Fruit fly (Drosophila melanogaster) whole organism, embryonic: Measurements from ENCODE around the gene DPCoAC.
A peak's percentile ranks its signal among the peaks of the same experiment; 100 is the strongest.

Source experiments
- Aef1 ChIP-seq: fragments of 200-800 bp; sonication (Bioruptor generic); IDR thresholded peaks from 3 replicates; pipeline ENCODE4 v1.3.6; 2022; ENCODE audit warnings: missing biosample characterization, missing genetic modification characterization
- Antp ChIP-seq: fragments of 200-800 bp; sonication (Bioruptor generic); optimal IDR thresholded peaks from 3 replicates; lab custom pipeline; 2016; ENCODE audit warnings: missing biosample characterization, missing genetic modification characterization
- B-H2 ChIP-seq: fragments of 200-800 bp; sonication (Bioruptor generic); optimal IDR thresholded peaks from 2 replicates; lab custom pipeline; 2018; ENCODE audit warnings: missing biosample characterization, mild to moderate bottlenecking, missing genetic modification characterization
- BtbVII ChIP-seq: fragments of 200-800 bp; sonication (Bioruptor generic); optimal IDR thresholded peaks from 3 replicates; lab custom pipeline; 2017; ENCODE audit warnings: missing biosample characterization, mild to moderate bottlenecking, missing genetic modification characterization
- C15 ChIP-seq: fragments of 200-800 bp; sonication (Bioruptor generic); IDR thresholded peaks from 3 replicates; pipeline ENCODE4 v1.3.6; 2022; ENCODE audit warnings: missing biosample characterization, missing genetic modification characterization
- CG10147 ChIP-seq: fragments of 200-800 bp; sonication (Bioruptor generic); optimal IDR thresholded peaks from 2 replicates; lab custom pipeline; 2019; ENCODE audit warnings: missing biosample characterization, mild to moderate bottlenecking, missing genetic modification characterization, moderate library complexity
- CG12155 ChIP-seq: fragments of 200-800 bp; sonication (Bioruptor generic); optimal IDR thresholded peaks from 3 replicates; lab custom pipeline; 2016; ENCODE audit warnings: missing biosample characterization, missing genetic modification characterization
- CG12219 ChIP-seq: fragments of 200-800 bp; sonication (Bioruptor generic); optimal IDR thresholded peaks from 3 replicates; lab custom pipeline; 2018; ENCODE audit warnings: missing biosample characterization, mild to moderate bottlenecking, missing genetic modification characterization
- CG12391 ChIP-seq: fragments of 200-800 bp; sonication (Bioruptor generic); optimal IDR thresholded peaks from 3 replicates; lab custom pipeline; 2018; ENCODE audit warnings: missing biosample characterization, mild to moderate bottlenecking, missing genetic modification characterization, moderate library complexity
- CG12659 ChIP-seq: fragments of 200-800 bp; sonication (Bioruptor generic); optimal IDR thresholded peaks from 3 replicates; lab custom pipeline; 2017; ENCODE audit warnings: mild to moderate bottlenecking, missing biosample characterization, missing genetic modification reagents, missing genetic modification characterization
- CG15073 ChIP-seq: fragments of 200-800 bp; sonication (Bioruptor generic); optimal IDR thresholded peaks from 2 replicates; lab custom pipeline; 2016; ENCODE audit warnings: missing biosample characterization, missing genetic modification characterization
- CG1602 ChIP-seq: fragments of 200-800 bp; sonication (Bioruptor generic); optimal IDR thresholded peaks from 3 replicates; lab custom pipeline; 2016; ENCODE audit warnings: missing biosample characterization, missing genetic modification characterization
- CG16863 ChIP-seq: fragments of 200-800 bp; sonication (Bioruptor generic); optimal IDR thresholded peaks from 3 replicates; lab custom pipeline; 2016; ENCODE audit warnings: missing biosample characterization, missing genetic modification characterization
- CG3407 ChIP-seq: fragments of 200-800 bp; sonication (Bioruptor generic); optimal IDR thresholded peaks from 2 replicates; lab custom pipeline; 2018; ENCODE audit warnings: missing biosample characterization, mild to moderate bottlenecking, missing genetic modification characterization
- CG4617 ChIP-seq: fragments of 200-800 bp; sonication (Bioruptor generic); optimal IDR thresholded peaks from 3 replicates; lab custom pipeline; 2016; ENCODE audit warnings: missing biosample characterization, missing genetic modification characterization, borderline replicate concordance
- CG4854 ChIP-seq: fragments of 200-800 bp; sonication (Bioruptor generic); optimal IDR thresholded peaks from 2 replicates; lab custom pipeline; 2016; ENCODE audit warnings: missing biosample characterization, missing genetic modification characterization, inconsistent platforms
- CG6683 ChIP-seq: fragments of 200-800 bp; sonication (Bioruptor generic); optimal IDR thresholded peaks from 2 replicates; lab custom pipeline; 2017; ENCODE audit warnings: missing biosample characterization, mild to moderate bottlenecking, missing genetic modification characterization, missing genetic modification reagents
- CG6689 ChIP-seq: fragments of 200-800 bp; sonication (Bioruptor generic); IDR thresholded peaks from 2 replicates; pipeline ENCODE4 v1.3.6; 2022; ENCODE audit warnings: missing biosample characterization, missing genetic modification characterization
- CG7271 ChIP-seq: fragments of 200-800 bp; sonication (Bioruptor generic); optimal IDR thresholded peaks from 2 replicates; lab custom pipeline; 2018; ENCODE audit warnings: missing biosample characterization, mild to moderate bottlenecking, missing genetic modification characterization, moderate library complexity
- CG7987 ChIP-seq: fragments of 200-800 bp; sonication (Bioruptor generic); optimal IDR thresholded peaks from 2 replicates; lab custom pipeline; 2018; ENCODE audit warnings: missing biosample characterization, mild to moderate bottlenecking, missing genetic modification characterization, moderate library complexity
- CG8089 ChIP-seq: fragments of 200-800 bp; sonication (Bioruptor generic); optimal IDR thresholded peaks from 3 replicates; lab custom pipeline; 2016; ENCODE audit warnings: missing biosample characterization, missing genetic modification characterization
- CrebB ChIP-seq: fragments of 200-800 bp; sonication (Bioruptor generic); optimal IDR thresholded peaks from 3 replicates; lab custom pipeline; 2018; ENCODE audit warnings: missing biosample characterization, mild to moderate bottlenecking, missing genetic modification characterization
- D ChIP-seq, 2 experiments: fragments of 200-800 bp in 1 of 2; fragments of >200 bp in 1 of 2; sonication (Bioruptor generic) in 1 of 2; optimal IDR thresholded peaks; 2 replicates in 1 of 2; 3 replicates in 1 of 2; lab custom pipeline; 2017; ENCODE audit warnings: mild to moderate bottlenecking in 1 of 2, missing biosample characterization in 1 of 2, missing genetic modification characterization in 1 of 2, missing genetic modification reagents in 1 of 2
- Elba2 ChIP-seq: fragments of 200-800 bp; sonication (Bioruptor generic); optimal IDR thresholded peaks from 3 replicates; lab custom pipeline; 2016; ENCODE audit warnings: missing biosample characterization, missing genetic modification characterization
- Fer3 ChIP-seq: fragments of 200-800 bp; sonication (Bioruptor generic); optimal IDR thresholded peaks from 2 replicates; lab custom pipeline; 2018; ENCODE audit warnings: missing biosample characterization, mild to moderate bottlenecking, missing genetic modification characterization, moderate library complexity
- GATAe ChIP-seq: fragments of 200-800 bp; sonication (Bioruptor generic); conservative IDR thresholded peaks from 2 replicates; pipeline ENCODE4 v1.3.6; 2022; ENCODE audit warnings: missing biosample characterization, missing genetic modification characterization
- HLH54F ChIP-seq: fragments of 200-800 bp; sonication (Bioruptor generic); optimal IDR thresholded peaks from 3 replicates; lab custom pipeline; 2016; ENCODE audit warnings: missing biosample characterization, missing genetic modification characterization
- Hsf ChIP-seq: fragments of 200-800 bp; sonication (Bioruptor generic); optimal IDR thresholded peaks from 3 replicates; lab custom pipeline; 2016; ENCODE audit warnings: missing biosample characterization, missing genetic modification characterization
- Jarid2 ChIP-seq: fragments of 200-800 bp; sonication (Bioruptor generic); optimal IDR thresholded peaks from 3 replicates; lab custom pipeline; 2017; ENCODE audit warnings: mild to moderate bottlenecking, missing biosample characterization, missing genetic modification reagents, missing genetic modification characterization
- Mes4 ChIP-seq: fragments of 200-800 bp; sonication (Bioruptor generic); optimal IDR thresholded peaks from 2 replicates; lab custom pipeline; 2016; ENCODE audit warnings: missing biosample characterization, missing genetic modification characterization
- Nf-YC ChIP-seq: fragments of 200-800 bp; optimal IDR thresholded peaks from 3 replicates; lab custom pipeline; 2019; ENCODE audit warnings: missing biosample characterization, mild to moderate bottlenecking, missing genetic modification characterization, moderate library complexity
- Stat92E ChIP-seq, 3 experiments: fragments of >200 bp in 2 of 3; fragments of 200-800 bp in 1 of 3; sonication (Bioruptor generic) in 1 of 3; optimal IDR thresholded peaks; 2 replicates each; lab custom pipeline; 2017 to 2019; ENCODE audit warnings: missing biosample characterization in 3 of 3, missing genetic modification characterization in 3 of 3, mild to moderate bottlenecking in 1 of 3, moderate library complexity in 1 of 3
- ase ChIP-seq: fragments of 200-800 bp; sonication (Bioruptor generic); IDR thresholded peaks from 3 replicates; pipeline ENCODE4 v1.3.6; 2022; ENCODE audit warnings: missing biosample characterization, missing genetic modification characterization
- chif ChIP-seq, 2 experiments: fragments of 200-800 bp; sonication (Bioruptor generic); optimal IDR thresholded peaks; 3 replicates each; lab custom pipeline; 2016; ENCODE audit warnings: missing biosample characterization in 2 of 2, missing genetic modification characterization in 2 of 2
- fu2 ChIP-seq: fragments of 200-800 bp; sonication (Bioruptor generic); optimal IDR thresholded peaks from 2 replicates; lab custom pipeline; 2016; ENCODE audit warnings: missing biosample characterization, missing genetic modification characterization
- gro ChIP-seq: fragments of 200-800 bp; sonication (Bioruptor generic); optimal IDR thresholded peaks from 2 replicates; lab custom pipeline; 2016; ENCODE audit warnings: missing biosample characterization, missing genetic modification characterization
- insv ChIP-seq, 2 experiments: fragments of 200-800 bp; sonication (Bioruptor generic); optimal IDR thresholded peaks; 3 replicates each; lab custom pipeline; 2016 to 2018; ENCODE audit warnings: missing biosample characterization in 2 of 2, missing genetic modification characterization in 2 of 2
- lilli ChIP-seq: fragments of 200-800 bp; sonication (Bioruptor generic); optimal IDR thresholded peaks from 3 replicates; lab custom pipeline; 2016; ENCODE audit warnings: missing biosample characterization, missing genetic modification characterization
- lov ChIP-seq, 2 experiments: fragments of 200-800 bp in 1 of 2; fragments of >200 bp in 1 of 2; sonication (Bioruptor generic) in 1 of 2; IDR thresholded peaks in 1 of 2; optimal IDR thresholded peaks in 1 of 2; 2 replicates in 1 of 2; 3 replicates in 1 of 2; pipeline versions ENCODE4 v1.3.6 to Lab custom; 2017 to 2022; ENCODE audit warnings: missing biosample characterization in 1 of 2, missing genetic modification characterization in 1 of 2
- luna ChIP-seq: fragments of 200-800 bp; sonication (Bioruptor generic); optimal IDR thresholded peaks from 2 replicates; lab custom pipeline; 2016; ENCODE audit warnings: missing biosample characterization, missing genetic modification characterization
- nmo ChIP-seq: fragments of 200-800 bp; sonication (Bioruptor generic); optimal IDR thresholded peaks from 2 replicates; lab custom pipeline; 2018; ENCODE audit warnings: missing biosample characterization, mild to moderate bottlenecking, missing genetic modification characterization, moderate library complexity
- rib ChIP-seq: fragments of 200-800 bp; sonication (Bioruptor generic); IDR thresholded peaks from 2 replicates; pipeline ENCODE4 v1.3.6; 2022; ENCODE audit warnings: missing biosample characterization, missing genetic modification characterization
- seq ChIP-seq: fragments of 200-800 bp; sonication (Bioruptor generic); IDR thresholded peaks from 2 replicates; pipeline ENCODE4 v1.3.6; 2022; ENCODE audit warnings: missing biosample characterization, missing genetic modification characterization
- sob ChIP-seq: fragments of 200-800 bp; sonication (Bioruptor generic); IDR thresholded peaks from 2 replicates; pipeline ENCODE4 v1.3.6; 2022; ENCODE audit warnings: missing biosample characterization, missing genetic modification characterization
- sug ChIP-seq: fragments of 200-800 bp; optimal IDR thresholded peaks from 2 replicates; lab custom pipeline; 2019; ENCODE audit warnings: missing biosample characterization, mild to moderate bottlenecking, missing genetic modification characterization, moderate library complexity
- ttk ChIP-seq: fragments of 200-800 bp; sonication (Bioruptor generic); IDR thresholded peaks from 2 replicates; pipeline ENCODE4 v2.1.2; 2022; ENCODE audit warnings: missing biosample characterization, missing genetic modification characterization
- wor ChIP-seq: fragments of 200-800 bp; sonication (Bioruptor generic); IDR thresholded peaks from 2 replicates; pipeline ENCODE4 v1.3.6; 2022; ENCODE audit warnings: missing biosample characterization, missing genetic modification characterization
- z ChIP-seq: fragments of 200-800 bp; sonication (Bioruptor generic); IDR thresholded peaks from 3 replicates; pipeline ENCODE4 v1.3.6; 2022; ENCODE audit warnings: missing biosample characterization, missing genetic modification characterization
- zf30C ChIP-seq: fragments of 200-800 bp; sonication (Bioruptor generic); optimal IDR thresholded peaks from 3 replicates; lab custom pipeline; 2018; ENCODE audit warnings: missing biosample characterization, mild to moderate bottlenecking, missing genetic modification characterization

DPCoAC gene

dm6 chr3R:20579816-20580215 is 22.3 kb upstream of the DPCoAC start, which contains the start of the genes EloB and Srp14 (continued):
- TF ChIP-seq CG16863 (GFP tag; lab: Kevin White, UChicago) (peak; percentile 74), z (GFP tag; lab: Robert Waterston, UW) (no peak), CG12391 (tag; lab: Kevin White, UChicago) (peak; percentile 92), fu2 (peak; percentile 73), CG7271 (no peak), CG15073 (GFP tag; lab: Kevin White, UChicago) (no peak), nmo (GFP tag; lab: Kevin White, UChicago) (peak; percentile 89), CG10147 (peak; percentile 84), CrebB (tag; lab: Kevin White, UChicago) (peak; percentile 59), zf30C (no peak), HLH54F (GFP tag; lab: Kevin White, UChicago) (peak; percentile 80), seq (GFP tag; lab: Robert Waterston, UW) (peak; percentile 74), ase (GFP tag; lab: Robert Waterston, UW) (peak; percentile 64; the same call in 1 of the 3 replicates), lilli (GFP tag; lab: Kevin White, UChicago) (peak; percentile 94), CG4854 (GFP tag; lab: Kevin White, UChicago) (peak; percentile 67), sob (GFP tag; lab: Robert Waterston, UW) (peak; percentile 87), Stat92E (GFP tag; optimal IDR thresholded peaks at IDR 0.05; lab: Kevin White, UChicago) (peak in 1 of 3 experiments; percentile 92), lov (optimal IDR thresholded peaks at IDR 0.05; lab: Kevin White, UChicago) (no peak), lov (GFP tag; IDR thresholded peaks at IDR 0.05; lab: Robert Waterston, UW) (no peak), CG4617 (peak; percentile 95), CG3407 (peak; percentile 27), CG6683 (GFP tag; lab: Kevin White, UChicago) (peak; percentile 45), wor (GFP tag; lab: Robert Waterston, UW) (0 out of 2 replicates have a peak, but pooled peaks have one; percentile 33), Jarid2 (GFP tag; lab: Kevin White, UChicago) (no peak), Antp (GFP tag; lab: Kevin White, UChicago) (peak; percentile 83), Fer3 (tag; lab: Kevin White, UChicago) (peak; percentile 84), insv (GFP tag; optimal IDR thresholded peaks at IDR 0.05; lab: Kevin White, UChicago) (peak in 1 of 2 experiments; percentile 52), C15 (GFP tag; lab: Robert Waterston, UW) (peak; percentile 61; the same call in 1 of the 3 replicates), CG12155 (peak; percentile 77), B-H2 (GFP tag; lab: Kevin White, UChicago) (peak; percentile 90), GATAe (GFP tag; lab: Robert Waterston, UW) (no peak), CG6689 (peak; percentile 71), BtbVII (GFP tag; lab: Kevin White, UChicago) (peak; percentile 65), Aef1 (peak; percentile 66), Hsf (GFP tag; lab: Kevin White, UChicago) (peak; percentile 89), luna (GFP tag; lab: Kevin White, UChicago) (no peak), gro (GFP tag; lab: Kevin White, UChicago) (peak; percentile 87), rib (peak; percentile 71; the same call in 1 of the 2 replicates), CG7987 (GFP tag; lab: Kevin White, UChicago) (peak; percentile 77), CG12659 (GFP tag; lab: Kevin White, UChicago) (peak; percentile 90), chif (GFP tag; optimal IDR thresholded peaks at IDR 0.05; lab: Kevin White, UChicago) (peak; percentile 67 to 71), Elba2 (GFP tag; lab: Kevin White, UChicago) (peak; percentile 71), sug (tag; lab: Kevin White, UChicago) (peak; percentile 87), ttk (GFP tag; lab: Robert Waterston, UW) (peak; percentile 55; the same call in 1 of the 2 replicates), CG8089 (GFP tag; lab: Kevin White, UChicago) (peak; percentile 60), Mes4 (GFP tag; lab: Kevin White, UChicago) (peak; percentile 68), CG12219 (GFP tag; lab: Kevin White, UChicago) (peak; percentile 61), Nf-YC (tag; lab: Kevin White, UChicago) (peak; percentile 80), D (optimal IDR thresholded peaks at IDR 0.05; lab: Kevin White, UChicago) (no peak), D (GFP tag; optimal IDR thresholded peaks at IDR 0.05; lab: Kevin White, UChicago) (peak; percentile 24), CG1602 (peak; percentile 79)
